Worm (Caenorhabditis elegans): Measurements from ENCODE around the gene unc-31.

- TF ChIP-seq sea-1 (GFP tag; conservative IDR thresholded peaks at IDR 0.05): no peak
- TF ChIP-seq flt-1 (GFP tag; IDR thresholded peaks at IDR 0.05): no peak
- no peak for TF ChIP-seq tra-4 (tag; optimal IDR thresholded peaks at IDR 0.05)
- no peak for TF ChIP-seq hmbx-1 (tag; optimal IDR thresholded peaks at IDR 0.05)
- TF ChIP-seq hmg-4 (GFP tag; optimal IDR thresholded peaks at IDR 0.05): no peak
- no peak for TF ChIP-seq F13C5.2 (tag; optimal IDR thresholded peaks at IDR 0.05)
- no peak for TF ChIP-seq ceh-13 (GFP tag; optimal IDR thresholded peaks at IDR 0.05)
Observed at ce11 chrIV:12833698-12834416, 60.2 kb downstream of the unc-31 start.

Data from whole organism, early embryonic.